Worm (Caenorhabditis elegans): Measurements from ENCODE around the gene F18E3.10.

The F18E3.10 gene

DNA sequence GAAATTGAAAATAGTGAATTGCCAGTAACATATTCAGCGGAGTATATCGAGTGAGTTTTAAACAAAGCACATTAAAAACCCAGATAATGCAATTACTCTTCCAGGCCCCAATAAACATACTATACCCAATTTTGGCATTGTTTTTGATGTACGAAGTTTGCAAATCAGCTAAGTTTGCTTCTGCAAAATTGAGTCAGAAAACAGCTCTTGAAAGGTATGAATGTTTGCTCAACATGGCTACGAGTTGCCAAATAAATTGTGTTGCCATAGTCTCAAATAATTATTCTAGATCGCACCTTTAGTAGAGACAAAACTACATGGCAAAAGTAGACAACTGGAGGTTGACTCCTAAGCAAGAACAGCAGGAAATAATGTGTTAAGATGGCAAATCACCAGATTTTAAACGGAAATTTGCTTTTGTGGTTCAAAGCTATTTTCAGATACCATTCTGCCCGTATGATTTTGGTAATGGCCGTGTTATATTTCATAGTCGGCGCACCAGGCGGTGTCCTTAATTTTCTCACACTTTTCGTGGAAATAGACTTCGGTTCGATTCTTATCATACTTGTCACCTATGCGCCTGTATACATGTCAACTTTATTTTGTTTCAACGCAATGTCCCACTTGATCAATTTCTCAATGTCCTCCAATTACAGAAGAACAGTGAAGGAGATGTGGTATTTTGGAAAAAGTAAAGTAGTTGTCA is 8.4 kb upstream of the F18E3.10 start (continued):
- TF ChIP-seq sptf-1 (tag; optimal IDR thresholded peaks at IDR 0.05): no peak
- no peak for TF ChIP-seq nhr-12 (tag; optimal IDR thresholded peaks at IDR 0.05)
- TF ChIP-seq ceh-90 (tag; optimal IDR thresholded peaks at IDR 0.05): no peak

DNA sequence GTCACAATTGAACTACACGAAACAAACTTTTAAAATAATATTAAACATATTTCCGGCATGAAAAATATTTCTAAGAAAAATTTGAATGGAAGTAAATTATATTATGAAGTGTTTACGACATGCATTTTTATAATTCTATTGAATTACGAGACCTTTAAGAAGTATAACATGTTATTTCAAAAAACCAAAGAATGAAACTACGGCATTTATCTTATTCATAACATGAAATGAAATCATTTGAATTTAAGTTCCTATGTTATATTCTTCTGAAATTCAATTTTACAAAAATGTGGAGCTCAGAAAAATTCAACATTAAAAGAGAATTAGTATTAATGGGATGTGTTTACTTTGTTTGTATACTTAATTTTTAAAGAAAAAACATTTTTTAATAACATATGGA is 6.8 kb upstream of the F18E3.10 start, which contains the start of gene srw-71:
Gene srw-71, minus strand, starts transcription at position 101 of the 400 bp plus-strand sequence.
- TF ChIP-seq fkh-8 (tag; optimal IDR thresholded peaks at IDR 0.05) (peak; percentile 33), sox-4 (tag; optimal IDR thresholded peaks at IDR 0.05) (no peak), jun-1 (tag; optimal IDR thresholded peaks at IDR 0.05) (no peak), nhr-11 (tag; optimal IDR thresholded peaks at IDR 0.05) (peak; percentile 30), swsn-7 (tag; optimal IDR thresholded peaks at IDR 0.05) (no peak), tbx-2 (tag; optimal IDR thresholded peaks at IDR 0.05) (no peak)

DNA sequence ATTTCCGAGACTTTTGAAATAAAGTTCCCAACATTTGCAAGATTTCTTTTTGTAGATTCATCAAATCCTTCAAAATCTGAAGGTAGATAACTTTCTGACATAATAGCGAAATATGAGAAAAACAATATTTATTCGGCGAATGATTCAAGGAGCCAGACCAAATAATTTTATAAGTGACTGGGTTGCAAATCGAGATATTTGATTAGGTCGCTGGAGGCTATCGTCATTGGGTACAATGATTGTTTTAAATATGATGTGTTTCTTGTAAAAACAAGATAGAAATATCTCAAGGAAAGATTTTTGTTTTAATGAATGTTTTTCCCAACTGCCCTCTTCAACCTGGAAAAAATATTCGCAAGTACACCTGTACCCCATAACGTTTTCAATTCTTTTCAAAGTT is 4.6 kb upstream of the F18E3.10 start, which contains the start of gene srw-69:
Gene srw-69, minus strand, starts transcription at position 101 of the 400 bp plus-strand sequence.
- TF ChIP-seq skn-1 (tag; optimal IDR thresholded peaks at IDR 0.05): no peak
- TF ChIP-seq F16B12.6 (tag; optimal IDR thresholded peaks at IDR 0.05): no peak
- TF ChIP-seq fkh-8 (tag; optimal IDR thresholded peaks at IDR 0.05): no peak
- TF ChIP-seq C34B4.2 (tag; optimal IDR thresholded peaks at IDR 0.05): no peak
- no peak for TF ChIP-seq efl-3 (GFP tag; optimal IDR thresholded peaks at IDR 0.05)
- TF ChIP-seq ama-1 (optimal IDR thresholded peaks at IDR 0.05): no peak
- TF ChIP-seq snu-23 (GFP tag; optimal IDR thresholded peaks at IDR 0.05): no peak
- no peak for TF ChIP-seq sox-4 (tag; optimal IDR thresholded peaks at IDR 0.05)
- no peak for TF ChIP-seq xbp-1 (tag; optimal IDR thresholded peaks at IDR 0.05)
- TF ChIP-seq mep-1 (tag; optimal IDR thresholded peaks at IDR 0.05): no peak
- no peak for TF ChIP-seq elt-2 (tag; optimal IDR thresholded peaks at IDR 0.05)

DNA sequence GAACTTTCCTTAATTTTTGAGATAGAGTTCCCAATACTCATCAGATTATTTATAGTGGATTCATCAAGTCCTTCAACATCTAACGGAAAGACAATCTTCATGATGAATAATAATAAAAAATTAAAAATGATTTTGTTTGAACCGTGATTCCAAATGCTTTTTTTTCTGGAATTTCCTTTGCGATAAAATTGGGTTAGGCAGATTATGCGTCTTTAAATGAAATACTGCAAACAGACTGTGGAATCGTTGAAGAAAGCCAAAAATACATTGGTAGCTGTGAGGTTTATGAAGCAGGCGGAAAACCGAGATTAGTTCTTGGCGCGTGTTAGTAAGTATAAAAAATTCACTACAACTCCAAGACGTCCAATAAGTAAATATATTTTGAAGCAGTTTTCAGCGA is 2.4 kb upstream of the F18E3.10 start, which contains the start of gene srw-68:
Gene srw-68, minus strand, starts transcription at position 101 of the 400 bp plus-strand sequence.
- TF ChIP-seq hlh-4 (tag; optimal IDR thresholded peaks at IDR 0.05) (no peak), unc-62 (GFP tag; optimal IDR thresholded peaks at IDR 0.05) (no peak), efl-3 (GFP tag; optimal IDR thresholded peaks at IDR 0.05) (no peak)

DNA sequence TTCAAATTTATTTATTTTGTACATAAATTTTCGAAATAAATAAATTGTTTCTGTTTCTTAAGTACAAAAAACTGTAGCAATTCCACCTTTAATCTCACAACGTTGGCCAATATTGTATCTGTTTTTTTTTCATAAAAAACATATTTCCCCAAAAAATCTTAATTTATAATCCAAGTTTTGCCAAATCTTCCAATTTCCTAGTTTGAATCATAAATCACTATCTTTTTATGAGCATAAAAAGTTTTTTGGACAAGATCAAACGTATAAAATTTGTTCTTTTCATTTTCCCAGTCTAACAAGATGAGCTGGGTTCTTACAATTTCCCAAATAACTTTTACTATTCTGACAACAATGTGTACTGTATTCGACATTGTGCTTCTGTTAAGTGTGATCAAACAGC is 4.1 kb downstream of the F18E3.10 start, which contains the start of gene srxa-4:
Gene srxa-4, plus strand, starts transcription at position 301 of the 400 bp plus-strand sequence.
- TF ChIP-seq ztf-11 (tag; optimal IDR thresholded peaks at IDR 0.05) (no peak), skn-1 (tag; optimal IDR thresholded peaks at IDR 0.05) (no peak), elt-2 (tag; optimal IDR thresholded peaks at IDR 0.05) (no peak), unc-62 (GFP tag; optimal IDR thresholded peaks at IDR 0.05) (no peak), lin-15B (tag; optimal IDR thresholded peaks at IDR 0.05) (no peak), hpl-2 (GFP tag; optimal IDR thresholded peaks at IDR 0.05) (no peak)

DNA sequence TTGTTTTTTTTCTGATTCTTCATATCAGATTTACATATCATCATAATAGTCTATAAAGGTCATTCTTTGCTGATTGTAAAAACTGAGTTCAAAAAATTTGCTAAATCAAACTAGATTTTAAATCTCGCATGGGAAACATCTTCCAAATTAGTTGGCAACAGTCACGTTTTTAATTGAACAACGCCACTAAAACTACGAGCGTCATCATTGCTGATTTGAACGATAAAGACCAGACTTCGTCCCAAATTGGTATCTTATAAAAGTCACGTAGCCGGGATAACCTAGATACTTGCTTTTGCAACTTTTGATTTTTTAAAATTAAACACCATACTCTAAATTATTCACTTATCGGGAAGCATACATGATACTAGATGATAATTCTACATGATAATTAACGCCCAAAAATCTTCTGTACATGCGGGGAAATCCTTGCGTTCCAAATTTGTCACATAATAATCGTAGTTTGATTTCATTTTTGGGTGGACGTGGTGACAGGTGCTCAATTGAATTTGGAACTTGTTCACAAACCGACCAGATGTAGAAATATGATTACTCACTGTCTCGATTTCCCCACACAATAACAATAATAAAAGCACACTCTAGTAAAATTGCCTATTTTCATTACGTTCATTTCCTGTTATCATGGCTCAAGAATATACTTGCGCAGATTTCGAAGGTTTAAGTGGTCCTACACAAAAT is 7.1 kb downstream of the F18E3.10 start, which contains the start of gene srw-67:
Gene srw-67, plus strand, starts transcription at position 643 of the 699 bp plus-strand sequence.
- TF ChIP-seq ceh-90 (tag; optimal IDR thresholded peaks at IDR 0.05) (no peak), elt-3 (tag; optimal IDR thresholded peaks at IDR 0.05) (peak in 1 of 6 experiments; percentile 33), ama-1 (optimal IDR thresholded peaks at IDR 0.05) (no peak), alr-1 (tag; optimal IDR thresholded peaks at IDR 0.05; ENCODE audit: borderline replicate concordance) (no peak), pag-3 (tag; optimal IDR thresholded peaks at IDR 0.05; ENCODE audit: borderline replicate concordance, insufficient read depth) (no peak), C16A3.4 (tag; optimal IDR thresholded peaks at IDR 0.05) (no peak), blmp-1 (tag; optimal IDR thresholded peaks at IDR 0.05) (peak; percentile 14), efl-1 (optimal IDR thresholded peaks at IDR 0.05) (no peak), efl-1 (GFP tag; optimal IDR thresholded peaks at IDR 0.05 in 1 of 2) (peak in 1 of 2 experiments; percentile 41), lin-13 (GFP tag; optimal IDR thresholded peaks at IDR 0.05) (no peak)
